Worm (Caenorhabditis elegans): ENCODE data around the gene C36H8.1.

C36H8.1 gene

ce11 chrIV:12746284-12746683 lies 1.7 kb upstream of the C36H8.1 start, which contains the start of gene inx-6:
TSS of gene inx-6 (plus strand) at chrIV:12746584.
- no peak for TF ChIP-seq unc-62 (GFP tag; optimal IDR thresholded peaks at IDR 0.05)

- no peak for TF ChIP-seq unc-62 (GFP tag; optimal IDR thresholded peaks at IDR 0.05)
Measured at ce11 chrIV:12743680-12744079, 933 bp downstream of the C36H8.1 start.

DNA sequence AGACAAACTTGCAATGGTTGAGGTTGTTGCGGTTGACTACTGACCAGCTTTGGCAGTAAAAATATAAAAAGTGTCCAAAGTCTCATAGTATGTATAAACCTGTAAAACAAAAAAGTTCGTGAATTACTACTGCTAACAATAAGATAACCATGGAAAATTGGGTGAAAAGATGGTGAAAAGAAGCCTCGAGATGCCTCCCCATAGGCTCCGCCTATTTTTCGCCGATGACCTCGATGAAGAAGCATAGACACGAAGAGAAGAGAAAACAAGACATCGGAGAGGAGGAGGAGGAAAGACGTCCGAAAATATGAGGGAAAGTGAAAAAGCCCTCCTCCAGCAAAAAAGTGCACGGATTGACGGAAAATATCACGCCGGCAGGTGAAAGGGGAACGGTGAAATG lies 3.2 kb downstream of the C36H8.1 start, which contains the start of gene T23F6.5:
T23F6.5 (minus strand) TSS at position 101 of the 400 bp plus-strand sequence.
- no peak for TF ChIP-seq unc-62 (GFP tag; optimal IDR thresholded peaks at IDR 0.05)

DNA sequence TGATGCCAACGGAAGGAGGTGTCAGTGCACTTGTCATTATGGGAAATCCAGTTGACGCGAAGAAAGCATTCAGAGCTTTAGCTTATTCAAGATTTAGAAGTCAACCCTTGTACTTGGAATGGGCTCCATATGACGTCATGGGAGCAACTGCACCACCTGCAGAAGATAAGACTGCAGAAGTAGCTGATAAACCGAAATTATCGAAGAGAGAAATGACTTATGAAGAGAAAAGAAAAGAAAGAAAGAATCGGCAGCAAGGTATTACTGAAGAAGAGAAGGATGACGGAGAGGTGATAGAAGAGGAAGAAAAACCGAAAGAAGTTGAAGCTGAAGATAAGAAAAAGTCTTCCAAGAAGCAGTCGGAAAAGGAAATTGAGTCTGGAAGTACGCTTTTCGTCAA lies 16.5 kb downstream of the C36H8.1 start:
- TF ChIP-seq unc-62 (GFP tag; optimal IDR thresholded peaks at IDR 0.05): no peak

DNA sequence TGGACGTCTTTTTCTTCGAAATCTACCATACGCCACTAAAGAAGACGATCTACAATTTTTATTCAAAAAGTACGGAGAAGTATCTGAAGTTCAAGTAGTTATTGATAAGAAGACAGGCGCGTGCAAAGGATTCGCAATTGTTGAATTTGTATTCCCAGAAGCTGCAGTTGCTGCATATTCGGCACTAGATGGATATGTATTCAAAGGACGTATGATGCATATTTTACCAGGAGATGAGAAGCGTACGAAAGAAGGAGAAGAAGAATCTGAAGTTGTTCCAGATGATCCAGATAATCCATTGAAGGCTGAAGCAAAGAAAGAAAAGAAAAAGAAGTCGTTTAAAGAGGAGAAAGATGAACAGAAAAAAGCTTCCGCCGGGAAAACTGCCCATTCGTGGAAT lies 18.7 kb downstream of the C36H8.1 start:
- no peak for TF ChIP-seq unc-62 (GFP tag; optimal IDR thresholded peaks at IDR 0.05)

DNA sequence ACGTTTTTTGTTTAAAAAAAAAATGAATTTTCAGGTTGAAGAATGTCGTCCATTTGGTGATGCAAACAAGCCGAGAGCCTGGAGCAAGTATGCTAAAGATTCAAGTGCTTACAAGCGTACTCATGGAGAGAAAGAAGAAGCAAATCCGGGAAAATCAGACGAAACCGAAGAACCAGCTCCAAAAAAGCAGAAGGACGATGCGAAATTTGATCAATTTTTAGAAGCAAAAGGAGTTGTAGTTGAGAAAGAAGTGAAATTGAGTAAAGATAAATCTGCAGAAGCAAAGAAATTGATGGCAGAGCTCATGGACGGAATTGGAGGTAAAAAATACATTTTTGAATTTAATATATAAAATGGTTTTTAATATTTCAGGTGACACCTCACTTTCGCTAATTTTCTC lies 19.4 kb downstream of the C36H8.1 start:
- TF ChIP-seq unc-62 (GFP tag; optimal IDR thresholded peaks at IDR 0.05): no peak

DNA sequence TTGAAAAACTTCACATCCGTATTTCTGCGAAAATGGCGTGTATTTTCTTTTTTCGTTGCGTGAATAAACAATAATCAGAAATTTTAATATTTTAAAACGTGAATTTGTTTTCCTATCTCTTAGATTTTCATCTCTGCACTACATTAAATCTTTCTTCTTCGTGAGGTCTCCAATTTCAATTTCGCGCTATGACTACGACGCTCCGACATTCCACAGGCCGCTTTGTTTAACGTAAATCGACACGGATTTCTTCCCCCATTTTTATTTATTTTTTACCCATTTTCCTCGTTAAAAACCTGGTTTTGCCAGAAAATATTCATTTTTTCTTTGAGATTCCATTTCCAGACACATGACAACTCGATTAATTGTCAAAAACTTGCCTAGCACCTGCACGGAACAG lies 20.0 kb downstream of the C36H8.1 start, which contains the start of the genes T23F6.3 and rbd-1:
T23F6.3 (minus strand) TSS at position 120 of the 400 bp plus-strand sequence.
rbd-1 (plus strand) TSS at position 346 of the 400 bp plus-strand sequence.
- TF ChIP-seq unc-62 (GFP tag; optimal IDR thresholded peaks at IDR 0.05): no peak

DNA sequence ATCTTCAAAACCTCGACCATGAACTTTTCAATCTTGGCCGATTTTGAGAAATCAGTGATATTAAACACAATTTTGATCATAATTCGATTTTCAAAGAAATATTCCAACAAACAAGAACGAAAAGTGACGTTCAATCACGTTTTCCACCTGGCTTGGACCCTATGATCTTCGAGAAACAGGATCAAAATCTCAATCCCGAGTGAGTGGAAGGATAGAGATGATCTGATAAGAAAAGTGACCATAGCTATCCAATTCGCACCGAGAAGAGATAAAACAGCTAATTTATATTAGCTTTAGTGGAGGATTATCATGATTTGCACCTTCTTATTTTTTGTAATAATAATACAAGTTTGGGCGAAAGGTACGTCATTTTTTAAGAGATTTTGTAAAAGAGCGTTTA lies 23.5 kb downstream of the C36H8.1 start, which contains the start of gene T23F6.2:
T23F6.2 (plus strand) TSS at position 251 of the 400 bp plus-strand sequence.
- TF ChIP-seq unc-62 (GFP tag; optimal IDR thresholded peaks at IDR 0.05): no peak

- no peak for TF ChIP-seq unc-62 (GFP tag; optimal IDR thresholded peaks at IDR 0.05)
Measured at ce11 chrIV:12719664-12720063, 24.9 kb downstream of the C36H8.1 start, which contains the start of gene idpp-7. TSS of gene idpp-7 (plus strand) at chrIV:12719964.

DNA sequence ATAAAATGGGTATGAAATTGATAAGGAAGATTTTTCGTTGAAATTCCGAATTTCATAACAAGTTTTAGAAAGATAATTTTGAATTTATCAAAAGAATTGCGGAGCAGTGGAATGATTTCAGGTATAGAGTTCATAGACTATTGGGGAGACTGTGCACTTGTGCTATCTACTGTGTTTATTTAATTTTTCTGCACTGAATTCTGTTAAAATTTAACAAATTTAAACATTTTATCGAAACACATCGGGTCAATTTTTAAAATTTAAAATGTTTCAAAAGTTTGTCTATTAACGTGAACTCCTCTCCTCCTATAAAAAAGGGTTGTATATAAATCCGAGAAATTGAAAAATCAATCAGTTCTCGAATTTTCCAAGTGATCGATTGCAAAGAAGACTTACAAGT lies 27.1 kb downstream of the C36H8.1 start, which contains the start of gene C27D8.1:
C27D8.1 (plus strand) TSS at position 301 of the 400 bp plus-strand sequence.
- no peak for TF ChIP-seq unc-62 (GFP tag; optimal IDR thresholded peaks at IDR 0.05)

DNA sequence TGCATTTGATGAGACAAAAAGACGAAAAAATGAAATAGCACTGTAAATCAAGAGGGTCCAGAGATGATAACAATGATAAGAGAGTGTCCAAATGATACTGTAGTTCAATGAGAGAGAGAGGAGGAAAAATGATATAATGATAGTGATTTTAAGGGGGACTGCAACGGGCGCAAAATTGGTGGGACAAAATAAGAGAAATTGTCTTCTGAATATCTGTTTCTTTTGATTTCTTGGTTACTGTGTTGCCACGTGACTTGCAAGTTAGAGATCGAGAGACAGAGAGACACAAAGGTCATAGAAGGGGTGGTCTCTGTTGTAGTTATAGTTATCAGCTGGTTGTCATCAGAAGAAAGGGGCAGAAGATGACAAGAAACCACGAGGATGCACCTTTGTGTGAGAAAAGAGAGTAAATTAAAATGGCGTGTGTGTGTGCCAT lies 28.6 kb downstream of the C36H8.1 start:
- TF ChIP-seq unc-62 (GFP tag; optimal IDR thresholded peaks at IDR 0.05): no peak

DNA sequence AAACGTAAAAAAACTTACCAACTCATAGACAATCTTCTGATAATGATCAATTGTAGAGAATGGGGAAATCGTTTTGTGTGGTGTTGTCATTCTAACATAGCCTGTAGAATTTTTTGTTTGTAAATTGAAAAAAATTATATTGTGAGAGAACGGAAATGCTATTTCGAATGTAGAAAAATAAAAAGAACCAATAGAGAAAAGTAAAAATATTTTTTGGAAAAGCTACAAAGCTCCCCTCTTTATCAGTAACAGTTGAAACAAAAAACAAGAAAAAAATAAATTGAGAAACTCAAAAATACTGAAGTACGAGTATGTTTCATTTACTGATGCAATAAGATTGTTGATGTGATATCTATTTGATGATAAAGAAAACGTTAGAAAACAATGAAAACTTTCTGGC lies 33.0 kb downstream of the C36H8.1 start, which contains the start of gene C27D8.3:
C27D8.3 (minus strand) TSS at position 101 of the 400 bp plus-strand sequence.
- TF ChIP-seq unc-62 (GFP tag; optimal IDR thresholded peaks at IDR 0.05): no peak

ce11 chrIV:12710996-12711395 lies 33.6 kb downstream of the C36H8.1 start, which contains the start of gene C27D8.2:
TSS of gene C27D8.2 (plus strand) at chrIV:12711217.
- TF ChIP-seq unc-62 (GFP tag; optimal IDR thresholded peaks at IDR 0.05): no peak

ce11 chrIV:12703811-12704210 lies 40.8 kb downstream of the C36H8.1 start, which contains the start of gene C27D8.4:
TSS of gene C27D8.4 (plus strand) at chrIV:12704111.
- TF ChIP-seq unc-62 (GFP tag; optimal IDR thresholded peaks at IDR 0.05): no peak

ce11 chrIV:12700944-12701343 lies 43.7 kb downstream of the C36H8.1 start:
- no peak for TF ChIP-seq unc-62 (GFP tag; optimal IDR thresholded peaks at IDR 0.05)

ce11 chrIV:12700204-12700603 lies 44.4 kb downstream of the C36H8.1 start:
- TF ChIP-seq unc-62 (GFP tag; optimal IDR thresholded peaks at IDR 0.05): no peak

DNA sequence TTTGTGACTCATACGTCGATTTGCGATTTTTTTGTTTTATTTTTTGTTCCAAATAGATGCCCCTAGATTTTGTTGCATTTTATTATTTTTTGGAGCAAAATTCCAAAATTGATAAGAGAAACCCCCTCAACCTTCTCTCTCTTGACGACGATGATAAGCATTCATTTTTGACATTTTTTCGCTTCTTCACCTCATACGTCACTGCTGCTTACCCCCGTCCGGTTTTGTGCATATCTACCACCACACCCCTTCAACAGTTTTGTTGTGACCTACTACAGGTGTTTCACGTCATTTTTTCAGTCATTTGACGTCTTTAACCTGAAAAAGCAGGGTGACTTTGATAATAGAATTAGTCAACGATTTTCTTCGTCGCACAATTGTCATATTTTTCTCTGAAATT lies 45.7 kb downstream of the C36H8.1 start:
- no peak for TF ChIP-seq unc-62 (GFP tag; optimal IDR thresholded peaks at IDR 0.05)
